Worm (Caenorhabditis elegans) whole organism, young adult: ENCODE measurements around the gene C14B9.3.
A peak's percentile ranks its signal among the peaks of the same experiment; 100 is the strongest.

Experiments
- D2030.7 ChIP-seq: fragments of 200-800 bp; sonication (Bioruptor generic); IDR thresholded peaks from 2 replicates; pipeline ENCODE4 v1.3.6; 2022; ENCODE audit warnings: missing genetic modification reagents, missing genetic modification characterization, missing compliant biosample characterization
- F10E7.11 ChIP-seq: sonication (generic microtip); optimal IDR thresholded peaks from 2 replicates; lab custom pipeline; 2017; ENCODE audit warnings: mild to moderate bottlenecking, missing genetic modification characterization, moderate library complexity, missing compliant biosample characterization
- F22D6.2 ChIP-seq: sonication (generic microtip); optimal IDR thresholded peaks from 2 replicates; lab custom pipeline; 2016; ENCODE audit warnings: mild to moderate bottlenecking, missing genetic modification characterization, missing compliant biosample characterization
- F33H1.4 ChIP-seq: fragments of 200-800 bp; sonication (Bioruptor generic); IDR thresholded peaks from 2 replicates; pipeline ENCODE4 v1.3.6; 2022; ENCODE audit warnings: missing genetic modification reagents, missing genetic modification characterization, missing compliant biosample characterization
- F49E8.2 ChIP-seq: sonication (generic microtip); optimal IDR thresholded peaks from 3 replicates; lab custom pipeline; 2017; ENCODE audit warnings: missing genetic modification characterization, mild to moderate bottlenecking, missing compliant biosample characterization, antibody characterized with exemption, moderate library complexity; ENCODE audit not compliant: insufficient read depth
- K12H6.12 ChIP-seq: fragments of 200-800 bp; sonication (Bioruptor generic); optimal IDR thresholded peaks from 2 replicates; lab custom pipeline; 2018; ENCODE audit warnings: mild to moderate bottlenecking, missing genetic modification characterization, missing compliant biosample characterization
- Y79H2A.3 ChIP-seq: fragments of 200-800 bp; sonication (Bioruptor generic); conservative IDR thresholded peaks from 2 replicates; pipeline ENCODE4 v1.3.6; 2022; ENCODE audit warnings: missing genetic modification reagents, missing genetic modification characterization, missing compliant biosample characterization
- Y95B8A.8 ChIP-seq: fragments of 200-800 bp; sonication (Bioruptor generic); IDR thresholded peaks from 2 replicates; pipeline ENCODE4 v1.3.6; 2022; ENCODE audit warnings: missing genetic modification reagents, missing genetic modification characterization, missing compliant biosample characterization
- ZK185.1 ChIP-seq: sonication (generic microtip); optimal IDR thresholded peaks from 2 replicates; lab custom pipeline; 2016; ENCODE audit warnings: mild to moderate bottlenecking, missing genetic modification characterization, missing compliant biosample characterization; ENCODE audit not compliant: poor library complexity, severe bottlenecking
- aptf-3 ChIP-seq: fragments of 200-800 bp; sonication (Bioruptor generic); IDR thresholded peaks from 2 replicates; pipeline ENCODE4 v1.3.6; 2022; ENCODE audit warnings: missing genetic modification characterization, missing compliant biosample characterization
- athp-1 ChIP-seq: sonication (generic microtip); optimal IDR thresholded peaks from 2 replicates; lab custom pipeline; 2017; ENCODE audit warnings: mild to moderate bottlenecking, missing genetic modification characterization, missing compliant biosample characterization
- bed-1 ChIP-seq: fragments of 200-800 bp; sonication (Bioruptor generic); IDR thresholded peaks from 2 replicates; pipeline ENCODE4 v1.3.6; 2022; ENCODE audit warnings: missing genetic modification reagents, missing genetic modification characterization, missing compliant biosample characterization
- cebp-1 ChIP-seq, 2 experiments: fragments of 200-800 bp in 1 of 2; sonication (Bioruptor generic) in 1 of 2; sonication (generic microtip) in 1 of 2; IDR thresholded peaks in 1 of 2; optimal IDR thresholded peaks in 1 of 2; 2 replicates each; pipeline versions ENCODE4 v1.3.6 to Lab custom; 2017 to 2022; ENCODE audit warnings: missing compliant biosample characterization in 2 of 2, missing genetic modification characterization in 2 of 2, mild to moderate bottlenecking in 1 of 2, missing genetic modification reagents in 1 of 2, moderate library complexity in 1 of 2
- ceh-100 ChIP-seq: fragments of 200-800 bp; sonication (Bioruptor generic); IDR thresholded peaks from 2 replicates; pipeline ENCODE4 v1.3.6; 2022; ENCODE audit warnings: missing genetic modification reagents, missing genetic modification characterization, missing compliant biosample characterization
- ceh-79 ChIP-seq: sonication (generic microtip); optimal IDR thresholded peaks from 2 replicates; lab custom pipeline; 2017; ENCODE audit warnings: mild to moderate bottlenecking, missing genetic modification characterization, missing compliant biosample characterization
- ceh-91 ChIP-seq: fragments of 200-800 bp; sonication (Bioruptor generic); IDR thresholded peaks from 2 replicates; pipeline ENCODE4 v1.3.6; 2022; ENCODE audit warnings: missing genetic modification reagents, missing genetic modification characterization, missing compliant biosample characterization
- chd-7 ChIP-seq: sonication (generic microtip); optimal IDR thresholded peaks from 2 replicates; lab custom pipeline; 2016; ENCODE audit warnings: mild to moderate bottlenecking, missing genetic modification characterization, moderate library complexity, missing compliant biosample characterization
- dox-1 ChIP-seq: fragments of 200-800 bp; sonication (Bioruptor generic); IDR thresholded peaks from 2 replicates; pipeline ENCODE4 v1.3.6; 2022; ENCODE audit warnings: missing genetic modification reagents, missing genetic modification characterization, missing compliant biosample characterization
- dpff-1 ChIP-seq: sonication (generic microtip); optimal IDR thresholded peaks from 2 replicates; lab custom pipeline; 2017; ENCODE audit warnings: mild to moderate bottlenecking, missing genetic modification characterization, missing compliant biosample characterization
- fkh-3 ChIP-seq: sonication (generic microtip); optimal IDR thresholded peaks from 2 replicates; lab custom pipeline; 2016; ENCODE audit warnings: mild to moderate bottlenecking, missing genetic modification characterization, missing compliant biosample characterization
- him-1 ChIP-seq: sonication (generic microtip); optimal IDR thresholded peaks from 2 replicates; lab custom pipeline; 2016; ENCODE audit warnings: missing genotype, missing genetic modification reagents, missing genetic modification characterization, missing compliant biosample characterization
- hmg-20 ChIP-seq: fragments of 200-800 bp; sonication (Bioruptor generic); IDR thresholded peaks from 2 replicates; pipeline ENCODE4 v1.3.6; 2022; ENCODE audit warnings: missing genetic modification reagents, missing genetic modification characterization, missing compliant biosample characterization
- hsf-1 ChIP-seq: fragments of 200-800 bp; sonication (Bioruptor generic); IDR thresholded peaks from 2 replicates; pipeline ENCODE4 v1.3.6; 2022; ENCODE audit warnings: missing genetic modification reagents, missing genetic modification characterization, missing compliant biosample characterization
- let-526 ChIP-seq: fragments of 200-800 bp; sonication (Bioruptor generic); IDR thresholded peaks from 2 replicates; pipeline ENCODE4 v1.3.6; 2022; ENCODE audit warnings: missing genetic modification reagents, missing genetic modification characterization, missing compliant biosample characterization
- let-607 ChIP-seq, 2 experiments: fragments of 200-800 bp in 1 of 2; sonication (Bioruptor generic) in 1 of 2; sonication (generic microtip) in 1 of 2; optimal IDR thresholded peaks; 2 replicates each; lab custom pipeline; 2016 to 2018; ENCODE audit warnings: mild to moderate bottlenecking in 2 of 2, missing compliant biosample characterization in 2 of 2, missing genetic modification characterization in 2 of 2, moderate library complexity in 2 of 2, missing genotype in 1 of 2
- lin-26 ChIP-seq: fragments of 200-800 bp; sonication (Bioruptor generic); IDR thresholded peaks from 2 replicates; pipeline ENCODE4 v1.3.6; 2022; ENCODE audit warnings: missing genetic modification reagents, missing genetic modification characterization, missing compliant biosample characterization
- lir-1 ChIP-seq: fragments of 200-800 bp; sonication (Bioruptor generic); conservative IDR thresholded peaks from 2 replicates; pipeline ENCODE4 v1.3.6; 2022; ENCODE audit warnings: missing genetic modification reagents, missing genetic modification characterization, missing compliant biosample characterization
- lsy-27 ChIP-seq: sonication (generic microtip); optimal IDR thresholded peaks from 2 replicates; lab custom pipeline; 2017; ENCODE audit warnings: missing genetic modification characterization, mild to moderate bottlenecking, missing compliant biosample characterization, antibody characterized with exemption, missing genotype, borderline replicate concordance; ENCODE audit not compliant: insufficient read depth
- madf-10 ChIP-seq: sonication (generic microtip); optimal IDR thresholded peaks from 2 replicates; lab custom pipeline; 2016; ENCODE audit warnings: mild to moderate bottlenecking, missing genetic modification characterization, missing compliant biosample characterization
- madf-3 ChIP-seq: fragments of 200-800 bp; sonication (Bioruptor generic); IDR thresholded peaks from 2 replicates; pipeline ENCODE4 v1.3.6; 2022; ENCODE audit warnings: missing genetic modification reagents, missing genetic modification characterization, missing compliant biosample characterization
- madf-6 ChIP-seq: fragments of 200-800 bp; sonication (Bioruptor generic); IDR thresholded peaks from 2 replicates; pipeline ENCODE4 v1.3.6; 2022; ENCODE audit warnings: missing genetic modification reagents, missing genetic modification characterization, missing compliant biosample characterization
- mel-28 ChIP-seq: sonication (generic microtip); optimal IDR thresholded peaks from 2 replicates; lab custom pipeline; 2016; ENCODE audit warnings: borderline replicate concordance, mild to moderate bottlenecking, missing genetic modification characterization, missing compliant biosample characterization
- nhr-120 ChIP-seq: fragments of 200-800 bp; sonication (Bioruptor generic); IDR thresholded peaks from 2 replicates; pipeline ENCODE4 v1.3.6; 2022; ENCODE audit warnings: missing genetic modification characterization, missing compliant biosample characterization
- nhr-179 ChIP-seq: sonication (generic microtip); optimal IDR thresholded peaks from 2 replicates; lab custom pipeline; 2016; ENCODE audit warnings: mild to moderate bottlenecking, missing genetic modification characterization, missing compliant biosample characterization
- nhr-27 ChIP-seq: fragments of 200-800 bp; sonication (Bioruptor generic); optimal IDR thresholded peaks from 2 replicates; lab custom pipeline; 2018; ENCODE audit warnings: mild to moderate bottlenecking, missing genetic modification characterization, moderate library complexity, missing compliant biosample characterization
- nhr-80 ChIP-seq: sonication (generic microtip); optimal IDR thresholded peaks from 2 replicates; lab custom pipeline; 2016; ENCODE audit warnings: missing genetic modification characterization, missing compliant biosample characterization
- rcor-1 ChIP-seq: fragments of 200-800 bp; sonication (Bioruptor generic); IDR thresholded peaks from 2 replicates; pipeline ENCODE4 v1.3.6; 2022; ENCODE audit warnings: missing genetic modification reagents, missing genetic modification characterization, missing compliant biosample characterization
- rpc-1 ChIP-seq, 2 experiments: fragments of 150-350 bp in 1 of 2; sonication (generic microtip) in 1 of 2; optimal IDR thresholded peaks; 2 replicates each; lab custom pipeline; 2014 to 2018; ENCODE audit warnings: missing biosample characterization in 1 of 2, missing genetic modification characterization in 1 of 2, missing genetic modification reagents in 1 of 2, missing genotype in 1 of 2
- sdz-38 ChIP-seq: sonication (generic microtip); optimal IDR thresholded peaks from 2 replicates; lab custom pipeline; 2016; ENCODE audit warnings: missing genotype, missing genetic modification characterization, missing compliant biosample characterization
- sea-2 ChIP-seq: fragments of 200-800 bp; sonication (Bioruptor generic); IDR thresholded peaks from 2 replicates; pipeline ENCODE4 v1.3.6; 2022; ENCODE audit warnings: missing genetic modification characterization, missing compliant biosample characterization
- snpc-1.1 ChIP-seq: sonication (generic microtip); optimal IDR thresholded peaks from 2 replicates; lab custom pipeline; 2017; ENCODE audit warnings: missing genetic modification characterization, mild to moderate bottlenecking, missing compliant biosample characterization, antibody characterized with exemption, moderate library complexity, missing genotype, missing genetic modification reagents; ENCODE audit not compliant: insufficient read depth
- snpc-3.4 ChIP-seq: sonication (generic microtip); optimal IDR thresholded peaks from 2 replicates; lab custom pipeline; 2017; ENCODE audit warnings: missing genetic modification characterization, mild to moderate bottlenecking, missing compliant biosample characterization, antibody characterized with exemption, moderate library complexity, missing genotype, missing genetic modification reagents
- tlf-1 ChIP-seq: fragments of 200-800 bp; sonication (Bioruptor generic); optimal IDR thresholded peaks from 2 replicates; lab custom pipeline; 2018; ENCODE audit warnings: mild to moderate bottlenecking, missing genetic modification characterization, missing compliant biosample characterization
- unc-62 ChIP-seq: fragments of 150-350 bp; optimal IDR thresholded peaks from 2 replicates; lab custom pipeline; 2014; ENCODE audit warnings: missing biosample characterization, missing genetic modification reagents, missing genetic modification characterization
- zfh-2 ChIP-seq: fragments of 200-800 bp; sonication (Bioruptor generic); conservative IDR thresholded peaks from 2 replicates; pipeline ENCODE4 v1.3.6; 2022; ENCODE audit warnings: missing genetic modification reagents, missing genetic modification characterization, missing compliant biosample characterization
- ztf-18 ChIP-seq: sonication (generic microtip); optimal IDR thresholded peaks from 2 replicates; lab custom pipeline; 2016; ENCODE audit warnings: missing genotype, mild to moderate bottlenecking, missing genetic modification characterization, missing compliant biosample characterization
- ztf-3 ChIP-seq: fragments of 200-800 bp; sonication (Bioruptor generic); optimal IDR thresholded peaks from 2 replicates; lab custom pipeline; 2018; ENCODE audit warnings: mild to moderate bottlenecking, missing genetic modification characterization, missing compliant biosample characterization

Gene C14B9.3

ce11 chrIII:8129195-8129594 is 20.6 kb downstream of the C14B9.3 start:
- TF ChIP-seq F49E8.2 (tag; lab: Kevin White, UChicago) (peak; percentile 67), F22D6.2 (tag; lab: Kevin White, UChicago) (no peak), lir-1 (no peak), Y95B8A.8 (GFP tag; lab: Robert Waterston, UW) (no peak), madf-6 (peak; percentile 73), nhr-179 (tag; lab: Kevin White, UChicago) (no peak), nhr-27 (tag; lab: Kevin White, UChicago) (no peak), Y79H2A.3 (GFP tag; lab: Robert Waterston, UW) (no peak), cebp-1 (GFP tag; IDR thresholded peaks at IDR 0.05; lab: Robert Waterston, UW) (no peak), cebp-1 (tag; optimal IDR thresholded peaks at IDR 0.05; lab: Kevin White, UChicago) (peak; percentile 6), unc-62 (no peak), let-526 (GFP tag; lab: Robert Waterston, UW) (no peak), ztf-18 (tag; lab: Kevin White, UChicago) (peak; percentile 8), madf-3 (GFP tag; lab: Robert Waterston, UW) (peak; percentile 74; the same call in 1 of the 2 replicates), sdz-38 (tag; lab: Kevin White, UChicago) (no peak), snpc-3.4 (tag; lab: Kevin White, UChicago) (peak; percentile 4), let-607 (tag; optimal IDR thresholded peaks at IDR 0.05; lab: Kevin White, UChicago) (no peak), lsy-27 (tag; lab: Kevin White, UChicago) (no peak), tlf-1 (GFP tag; lab: Kevin White, UChicago) (peak; percentile 39), K12H6.12 (no peak), him-1 (tag; lab: Kevin White, UChicago) (peak; percentile 67), mel-28 (tag; lab: Kevin White, UChicago) (no peak), ztf-3 (GFP tag; lab: Kevin White, UChicago) (no peak), fkh-3 (tag; lab: Kevin White, UChicago) (no peak), lin-26 (peak; percentile 58; the same call in 1 of the 2 replicates), dpff-1 (no peak), ceh-100 (GFP tag; lab: Robert Waterston, UW) (peak; percentile 20; the same call in 1 of the 2 replicates), athp-1 (tag; lab: Kevin White, UChicago) (peak; percentile 56), hmg-20 (GFP tag; lab: Robert Waterston, UW) (0 out of 2 replicates have a peak, but pooled peaks have one; percentile 18), bed-1 (GFP tag; lab: Robert Waterston, UW) (no peak), ceh-91 (GFP tag; lab: Robert Waterston, UW) (no peak), nhr-80 (tag; lab: Kevin White, UChicago) (no peak), madf-10 (no peak), D2030.7 (peak; percentile 34; the same call in 1 of the 2 replicates), zfh-2 (GFP tag; lab: Robert Waterston, UW) (no peak), hsf-1 (GFP tag; lab: Robert Waterston, UW) (peak; percentile 74), ceh-79 (tag; lab: Kevin White, UChicago) (no peak), F33H1.4 (GFP tag; lab: Robert Waterston, UW) (peak; percentile 57), F10E7.11 (tag; lab: Kevin White, UChicago) (no peak), aptf-3 (no peak), dox-1 (no peak), rcor-1 (GFP tag; lab: Robert Waterston, UW) (peak; percentile 68; the same call in 1 of the 2 replicates), sea-2 (no peak), ZK185.1 (no peak), nhr-120 (no peak), snpc-1.1 (tag; lab: Kevin White, UChicago) (no peak), rpc-1 (optimal IDR thresholded peaks at IDR 0.05; lab: Kevin White, UChicago) (no peak), rpc-1 (tag; optimal IDR thresholded peaks at IDR 0.05; lab: Kevin White, UChicago) (no peak), chd-7 (tag; lab: Kevin White, UChicago) (no peak)
